Fruit fly (Drosophila melanogaster): Measurements from ENCODE around the gene nmo.
A peak's percentile ranks its signal among the peaks of the same experiment; 100 is the strongest.

Gene nmo

DNA sequence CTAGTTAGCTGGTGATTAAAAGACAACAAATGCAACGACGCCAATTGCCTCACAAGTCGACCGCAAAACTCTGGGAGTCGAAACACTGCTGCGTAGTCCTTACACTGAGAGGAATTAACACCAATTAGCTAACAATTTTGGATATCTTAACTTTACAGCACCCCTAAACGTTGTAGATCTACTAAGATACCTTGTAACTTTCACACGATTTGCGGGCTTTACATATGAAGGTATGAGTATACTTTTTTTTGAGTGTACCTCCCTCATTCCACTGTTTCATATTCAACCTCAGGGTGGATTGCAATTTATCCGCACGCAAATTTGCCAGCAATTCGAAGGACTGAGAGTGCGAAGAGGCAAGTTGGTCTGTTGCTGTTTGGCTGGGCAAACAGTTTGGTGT is 15.3 kb upstream of the nmo start:
- peak; percentile 51 for TF ChIP-seq Eip78C (GFP tag)
- peak; percentile 23 for TF ChIP-seq esn (GFP tag; optimal IDR thresholded peaks at IDR 0.05)
- TF ChIP-seq CG31627 (GFP tag; optimal IDR thresholded peaks at IDR 0.05) = peak; percentile 17
- TF ChIP-seq Hr39 (GFP tag; optimal IDR thresholded peaks at IDR 0.05) = no peak

DNA sequence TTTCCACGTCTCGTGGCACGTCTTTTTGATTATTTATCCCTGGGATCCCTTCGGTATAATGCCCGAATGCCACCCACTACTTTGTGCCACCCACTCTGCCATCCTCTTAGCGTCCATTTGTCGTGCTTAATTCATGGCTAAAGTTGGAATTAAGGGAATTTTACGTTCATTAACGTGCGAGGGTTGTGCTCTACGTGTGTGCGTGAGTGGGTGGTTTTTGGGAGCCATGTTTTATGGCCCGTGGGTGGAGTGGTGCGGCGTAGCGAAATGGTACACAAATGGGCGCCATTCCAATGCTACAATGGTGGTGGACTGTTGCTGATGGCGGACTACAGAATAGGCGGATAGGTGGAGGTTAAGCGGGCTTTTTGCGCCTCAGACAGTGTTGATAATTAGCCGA is 11.6 kb upstream of the nmo start:
- TF ChIP-seq Eip93F (GFP tag; optimal IDR thresholded peaks at IDR 0.05) = no peak

DNA sequence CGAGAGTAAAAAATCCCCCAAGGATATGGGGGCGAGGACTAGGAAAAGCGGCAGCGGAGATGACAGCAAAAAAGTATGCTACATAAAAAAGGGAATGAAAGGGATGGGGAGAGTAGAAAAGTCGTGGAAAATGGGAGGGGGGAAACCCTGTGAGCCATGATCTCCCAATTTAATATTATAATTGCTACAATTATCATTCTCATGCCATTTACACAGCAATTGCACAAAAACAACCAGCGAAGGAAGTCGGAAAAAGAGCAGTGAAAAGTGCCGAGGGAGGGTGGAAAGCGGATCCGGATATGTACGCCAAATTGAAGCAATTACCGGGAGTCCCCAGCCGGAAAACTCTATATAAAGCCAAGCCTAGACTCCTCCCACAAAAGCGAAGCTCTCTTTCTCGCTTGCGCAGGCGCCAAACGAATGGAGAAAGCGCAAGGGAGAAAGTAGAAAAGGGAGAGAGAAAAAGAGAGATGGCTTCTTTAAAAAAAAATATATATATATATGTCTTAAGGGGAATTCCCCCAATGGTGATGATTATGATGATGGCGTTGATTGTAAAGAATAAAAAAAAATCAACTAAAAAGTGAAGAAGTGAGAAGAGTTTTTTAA is 10.3 kb upstream of the nmo start:
- TF ChIP-seq CG3919 (GFP tag; optimal IDR thresholded peaks at IDR 0.05) (no peak), fkh (GFP tag; optimal IDR thresholded peaks at IDR 0.05) (no peak), CG16779 (tag; optimal IDR thresholded peaks at IDR 0.05) (no peak), CG4318 (GFP tag; optimal IDR thresholded peaks at IDR 0.05) (no peak), Blimp-1 (GFP tag; optimal IDR thresholded peaks at IDR 0.05) (no peak)

DNA sequence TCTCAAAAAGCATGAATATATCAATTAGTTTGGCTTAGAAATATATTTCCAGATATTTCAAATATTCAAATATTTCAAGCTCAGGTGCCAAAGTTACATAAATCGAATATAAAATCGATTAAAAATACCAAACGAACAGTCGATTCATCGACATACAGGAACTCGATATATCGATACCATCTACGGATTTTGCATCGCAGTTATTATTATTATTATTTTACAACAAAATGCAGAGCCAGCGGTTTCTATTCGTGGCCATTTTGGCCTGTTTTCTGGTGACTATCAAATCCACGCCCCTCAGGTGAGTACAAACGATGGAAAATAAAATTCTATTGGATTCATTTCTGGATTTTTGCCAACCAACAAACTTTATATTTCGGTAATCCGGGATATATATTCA is 8.4 kb upstream of the nmo start, which contains the start of gene RNaseX25:
TSS of gene RNaseX25 (plus strand) at position 147 of the 400 bp plus-strand sequence.
- no peak for TF ChIP-seq esn (GFP tag; optimal IDR thresholded peaks at IDR 0.05)
- TF ChIP-seq CG1621 (tag; optimal IDR thresholded peaks at IDR 0.05) = peak; percentile 38

DNA sequence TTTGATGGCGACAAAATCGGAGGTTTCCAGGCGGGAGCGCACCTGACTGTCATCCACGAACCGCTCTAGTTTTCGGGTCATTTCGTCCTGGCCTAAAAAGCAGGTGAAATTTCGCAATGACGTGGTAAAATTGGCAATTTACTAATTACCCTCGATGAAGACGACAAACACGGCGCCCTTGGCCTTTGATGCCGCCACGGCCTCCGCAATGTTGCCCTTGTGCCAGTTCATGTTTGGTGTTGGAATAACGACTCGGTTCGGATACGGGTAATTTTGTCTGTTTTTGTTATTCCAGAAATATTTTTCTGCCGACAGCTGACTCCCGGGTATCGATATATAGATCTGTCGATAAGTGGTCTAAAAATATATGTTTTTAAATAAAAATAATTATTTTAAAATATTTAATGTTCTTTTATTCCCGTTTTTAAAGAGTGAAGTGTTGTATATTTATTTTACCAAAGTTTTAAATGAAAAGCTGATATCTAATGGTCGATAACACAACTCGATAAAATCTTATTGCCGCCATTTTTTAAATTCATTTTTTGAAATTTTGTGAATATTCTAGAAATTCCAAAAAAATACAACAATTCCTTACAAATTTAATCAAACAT is 4.1 kb upstream of the nmo start, which contains the start of gene CG8042:
TSS of gene CG8042 (minus strand) at position 321 of the 611 bp plus-strand sequence.
- TF ChIP-seq Eip78C (GFP tag) = peak; percentile 27
- TF ChIP-seq CG34406 (GFP tag; optimal IDR thresholded peaks at IDR 0.05) = no peak

DNA sequence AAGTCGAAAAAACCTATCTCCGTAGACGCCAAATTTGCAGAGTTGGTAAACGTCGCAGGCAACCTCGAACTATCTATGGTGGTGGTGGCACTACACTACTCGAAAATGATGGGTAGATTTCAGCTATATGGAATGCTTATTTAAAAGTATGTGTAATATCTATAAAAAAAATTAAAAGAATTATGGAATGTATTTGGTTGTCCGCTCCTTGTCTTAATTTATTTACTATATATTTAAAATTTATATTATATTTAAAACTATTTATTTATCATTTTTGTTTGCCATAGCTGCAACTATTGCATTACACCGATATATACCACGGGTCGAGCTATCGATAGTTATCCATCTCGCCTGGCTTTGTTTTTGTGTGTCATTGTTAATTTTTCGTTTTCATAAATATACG is 2.8 kb upstream of the nmo start, which contains the start of the genes HP4 and CG8209:
TSS of gene HP4 (minus strand) at position 74 of the 403 bp plus-strand sequence.
TSS of gene CG8209 (plus strand) at position 326 of the 403 bp plus-strand sequence.
- TF ChIP-seq CG7368 (GFP tag; optimal IDR thresholded peaks at IDR 0.05) (peak; percentile 65), CG8632 (GFP tag; optimal IDR thresholded peaks at IDR 0.05) (peak; percentile 84), OdsH (GFP tag; optimal IDR thresholded peaks at IDR 0.05) (peak; percentile 36), Ets21C (GFP tag; optimal IDR thresholded peaks at IDR 0.05) (peak; percentile 24), Blimp-1 (GFP tag; optimal IDR thresholded peaks at IDR 0.05) (peak; percentile 28), Sox14 (GFP tag; optimal IDR thresholded peaks at IDR 0.05) (peak; percentile 70), CG11294 (GFP tag; IDR thresholded peaks at IDR 0.05) (peak; percentile 41; the same call in 1 of the 2 replicates), CG16779 (tag; optimal IDR thresholded peaks at IDR 0.05) (no peak), svp (GFP tag) (no peak), Smox (GFP tag; optimal IDR thresholded peaks at IDR 0.05) (peak; percentile 64), dsx (GFP tag; optimal IDR thresholded peaks at IDR 0.05; ENCODE audit: poor library complexity, severe bottlenecking) (peak; percentile 81), Met (GFP tag; optimal IDR thresholded peaks at IDR 0.05) (peak; percentile 73), Lpt (GFP tag; optimal IDR thresholded peaks at IDR 0.05) (peak; percentile 54), Ets96B (tag; optimal IDR thresholded peaks at IDR 0.05) (peak; percentile 81), CG9139 (GFP tag; optimal IDR thresholded peaks at IDR 0.05) (no peak), Hr4 (GFP tag; optimal IDR thresholded peaks at IDR 0.05) (peak; percentile 72), CG6276 (GFP tag; optimal IDR thresholded peaks at IDR 0.05) (no peak), CG6163 (GFP tag; IDR thresholded peaks at IDR 0.05) (peak; percentile 70; the same call in 2 of the 3 replicates), vri (GFP tag; optimal IDR thresholded peaks at IDR 0.05) (no peak), CG31627 (GFP tag; optimal IDR thresholded peaks at IDR 0.05) (peak; percentile 67), salr (GFP tag; optimal IDR thresholded peaks at IDR 0.05) (peak in 1 of 2 experiments; percentile 15), lz (GFP tag; optimal IDR thresholded peaks at IDR 0.05) (peak; percentile 67), Gug (GFP tag; IDR thresholded peaks at IDR 0.05) (peak; percentile 81), Hr39 (GFP tag; optimal IDR thresholded peaks at IDR 0.05) (peak; percentile 1), CG10669 (GFP tag; optimal IDR thresholded peaks at IDR 0.05) (peak; percentile 68), CG10631 (GFP tag; optimal IDR thresholded peaks at IDR 0.05) (peak; percentile 88), spab (GFP tag; optimal IDR thresholded peaks at IDR 0.05) (no peak), fd59A (GFP tag; optimal IDR thresholded peaks at IDR 0.05) (peak; percentile 36), Sox15 (GFP tag; optimal IDR thresholded peaks at IDR 0.05) (peak; percentile 36), CG3032 (tag; optimal IDR thresholded peaks at IDR 0.05) (peak; percentile 79), dac (GFP tag; optimal IDR thresholded peaks at IDR 0.05) (no peak), pdm3 (GFP tag; optimal IDR thresholded peaks at IDR 0.05) (no peak)

All from whole organism, prepupa.